Worm (Caenorhabditis elegans) whole organism, midembryonic: ENCODE results near the gene F27E5.7.

Experiments
- T22C8.4 ChIP-seq: fragments of 200-800 bp; sonication (Bioruptor generic); IDR thresholded peaks from 2 replicates; pipeline ENCODE4 v1.3.6; 2022; ENCODE audit warnings: missing genetic modification characterization, missing compliant biosample characterization
- cog-1 ChIP-seq: sonication (generic microtip); optimal IDR thresholded peaks from 2 replicates; lab custom pipeline; 2016; ENCODE audit warnings: missing genetic modification characterization, missing compliant biosample characterization
- flt-1 ChIP-seq: fragments of 200-800 bp; sonication (Bioruptor generic); IDR thresholded peaks from 2 replicates; pipeline ENCODE4 v1.3.6; 2022; ENCODE audit warnings: missing genetic modification characterization, missing compliant biosample characterization
- klf-2 ChIP-seq: fragments of 200-800 bp; sonication (Bioruptor generic); conservative IDR thresholded peaks from 2 replicates; pipeline ENCODE4 v1.3.6; 2022; ENCODE audit warnings: missing genetic modification reagents, missing genetic modification characterization, missing compliant biosample characterization
- med-1 ChIP-seq: sonication (generic microtip); optimal IDR thresholded peaks from 2 replicates; lab custom pipeline; 2017; ENCODE audit warnings: missing genetic modification characterization, mild to moderate bottlenecking, missing compliant biosample characterization, antibody characterized with exemption, missing genetic modification reagents; ENCODE audit not compliant: insufficient read depth
- ref-1 ChIP-seq: fragments of 200-800 bp; sonication (Bioruptor generic); conservative IDR thresholded peaks from 2 replicates; pipeline ENCODE4 v1.3.6; 2022; ENCODE audit warnings: missing genetic modification reagents, missing genetic modification characterization, missing compliant biosample characterization
- tab-1 ChIP-seq: fragments of 200-800 bp; sonication (Bioruptor generic); IDR thresholded peaks from 2 replicates; pipeline ENCODE4 v1.3.6; 2022; ENCODE audit warnings: missing genetic modification characterization, missing compliant biosample characterization
- ztf-23 ChIP-seq: fragments of 200-800 bp; sonication (Bioruptor generic); IDR thresholded peaks from 2 replicates; pipeline ENCODE4 v1.3.6; 2022; ENCODE audit warnings: missing genetic modification reagents, missing genetic modification characterization, missing compliant biosample characterization
- ztf-29 ChIP-seq: fragments of 200-800 bp; sonication (Bioruptor generic); IDR thresholded peaks from 2 replicates; pipeline ENCODE4 v1.3.6; 2022; ENCODE audit warnings: missing genetic modification reagents, missing genetic modification characterization, missing compliant biosample characterization

The F27E5.7 gene

DNA sequence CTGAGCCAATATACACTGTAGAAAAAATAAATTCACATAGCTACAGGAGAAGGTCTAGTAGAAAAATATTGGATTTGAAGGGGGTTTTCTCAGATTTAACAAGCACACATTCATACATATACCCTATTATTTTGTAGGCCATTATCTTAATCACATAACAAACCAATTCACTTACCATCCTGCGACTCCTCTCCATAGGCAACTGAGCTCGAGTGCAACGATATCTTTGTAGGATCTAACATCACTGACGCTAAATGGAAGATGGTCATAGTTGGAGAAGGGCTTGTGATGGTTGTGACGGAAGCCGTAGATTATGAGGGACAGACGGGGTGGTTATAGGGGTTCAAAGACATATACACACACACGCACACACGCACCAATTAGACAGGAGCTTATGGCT is 41.6 kb downstream of the F27E5.7 start:
- TF ChIP-seq flt-1 (no peak), T22C8.4 (GFP tag; lab: Robert Waterston, UW) (no peak), ref-1 (GFP tag; lab: Robert Waterston, UW) (no peak), ztf-29 (no peak)

- TF ChIP-seq tab-1 (GFP tag; lab: Robert Waterston, UW) (no peak), klf-2 (GFP tag; lab: Robert Waterston, UW) (no peak), ztf-29 (no peak), T22C8.4 (GFP tag; lab: Robert Waterston, UW) (no peak), cog-1 (tag; lab: Kevin White, UChicago) (no peak), ztf-23 (GFP tag; lab: Robert Waterston, UW) (no peak), flt-1 (no peak), ref-1 (GFP tag; lab: Robert Waterston, UW) (no peak), med-1 (GFP tag; lab: Kevin White, UChicago) (no peak)
Observed at ce11 chrII:10166365-10166764, 43.8 kb downstream of the F27E5.7 start.

DNA sequence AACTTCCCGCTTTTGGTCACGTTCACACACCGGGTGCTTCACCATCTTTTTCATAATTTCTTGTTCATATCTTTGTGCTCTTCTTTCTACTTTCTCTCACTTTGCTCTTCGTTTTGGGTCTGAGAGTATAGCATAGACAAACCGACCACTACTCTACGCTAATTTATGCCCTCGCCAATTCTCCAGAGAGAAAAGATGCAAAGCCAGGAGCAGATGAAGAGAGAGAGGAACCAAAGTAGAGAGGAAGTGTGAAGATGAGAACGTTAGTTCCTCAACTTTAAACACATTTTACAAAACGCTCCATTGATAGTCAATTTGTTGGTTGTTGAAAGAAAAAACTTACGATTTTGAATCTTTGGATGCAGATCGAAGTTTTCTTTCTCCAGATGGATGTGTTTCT is 45.2 kb downstream of the F27E5.7 start:
- TF ChIP-seq T22C8.4 (GFP tag; lab: Robert Waterston, UW) = no peak
- TF ChIP-seq ztf-23 (GFP tag; lab: Robert Waterston, UW) = no peak
- no peak for TF ChIP-seq flt-1
- TF ChIP-seq tab-1 (GFP tag; lab: Robert Waterston, UW) = no peak
- no peak for TF ChIP-seq med-1 (GFP tag; lab: Kevin White, UChicago)
- no peak for TF ChIP-seq ztf-29

DNA sequence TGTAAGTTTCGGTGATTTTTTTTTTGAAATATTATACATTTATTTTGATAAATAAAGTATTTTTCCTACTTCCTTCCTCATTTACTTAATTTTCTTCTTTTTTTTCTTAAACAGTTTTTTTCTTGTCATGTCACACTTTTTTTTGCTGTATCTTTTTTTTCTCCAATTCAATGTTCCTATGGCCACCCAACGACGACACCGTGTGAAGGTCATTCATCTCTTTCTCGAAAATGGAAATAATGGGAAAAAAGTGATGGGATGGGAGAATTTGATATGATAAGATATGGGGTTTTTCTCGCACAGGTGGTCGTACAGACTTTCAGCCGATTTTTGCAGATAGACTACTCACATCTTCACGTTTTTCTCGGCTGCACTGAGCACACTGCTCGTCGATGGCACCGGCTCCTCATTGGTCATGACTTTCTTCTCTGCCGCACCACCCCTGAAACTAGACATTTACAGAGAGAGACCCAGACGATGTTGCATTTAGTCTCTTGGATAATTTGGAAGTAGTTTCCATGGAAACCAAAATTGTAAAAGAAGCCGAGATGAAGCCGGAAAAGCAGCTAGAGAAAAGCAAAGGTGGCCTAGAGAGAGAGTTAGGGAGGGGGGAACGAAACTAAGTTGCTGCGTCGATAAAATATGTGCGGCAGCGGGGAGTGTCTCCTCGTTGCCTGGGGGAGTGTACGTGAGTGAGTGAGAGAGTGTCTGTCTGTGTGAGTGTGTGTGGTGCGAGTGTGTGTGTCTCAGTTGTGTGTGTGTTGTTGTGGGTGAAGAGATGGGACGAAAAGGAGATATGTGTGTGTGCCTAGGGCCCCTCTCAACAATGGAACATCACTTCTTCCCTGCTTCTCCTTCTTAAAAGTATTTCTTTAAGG is 46.6 kb downstream of the F27E5.7 start, which contains the start of gene daf-19:
Gene daf-19 (minus strand): TSS at position 442 of the 878 bp plus-strand sequence.
- TF ChIP-seq klf-2 (GFP tag; lab: Robert Waterston, UW) (0 out of 2 replicates have a peak, but pooled peaks have one; percentile 21), cog-1 (tag; lab: Kevin White, UChicago) (peak; percentile 70), tab-1 (GFP tag; lab: Robert Waterston, UW) (no peak), ztf-29 (peak; percentile 87), ztf-23 (GFP tag; lab: Robert Waterston, UW) (peak; percentile 84), T22C8.4 (GFP tag; lab: Robert Waterston, UW) (peak; percentile 52; the same call in 1 of the 2 replicates), med-1 (GFP tag; lab: Kevin White, UChicago) (no peak), ref-1 (GFP tag; lab: Robert Waterston, UW) (0 out of 2 replicates have a peak, but pooled peaks have one; percentile 18), flt-1 (peak; percentile 83)

ce11 chrII:10170837-10171318 is 48.3 kb downstream of the F27E5.7 start, which contains the start of gene gpd-4:
Gene gpd-4 (plus strand): TSS chrII:10171268.
- TF ChIP-seq T22C8.4 (GFP tag; lab: Robert Waterston, UW) (0 out of 2 replicates have a peak, but pooled peaks have one; percentile 17), ztf-23 (GFP tag; lab: Robert Waterston, UW) (no peak)

ce11 chrII:10172436-10172973 is 49.9 kb downstream of the F27E5.7 start, which contains the start of gene wbp-11:
Gene wbp-11 (plus strand): TSS chrII:10172923.
- no peak for TF ChIP-seq cog-1 (tag; lab: Kevin White, UChicago)
- no peak for TF ChIP-seq T22C8.4 (GFP tag; lab: Robert Waterston, UW)
- TF ChIP-seq tab-1 (GFP tag; lab: Robert Waterston, UW) = no peak
- no peak for TF ChIP-seq flt-1
- TF ChIP-seq ref-1 (GFP tag; lab: Robert Waterston, UW) = no peak
- no peak for TF ChIP-seq ztf-23 (GFP tag; lab: Robert Waterston, UW)
- TF ChIP-seq klf-2 (GFP tag; lab: Robert Waterston, UW) = no peak
- TF ChIP-seq ztf-29 = no peak
- no peak for TF ChIP-seq med-1 (GFP tag; lab: Kevin White, UChicago)

- peak; percentile 37; the same call in 1 of the 2 replicates for TF ChIP-seq T22C8.4 (GFP tag; lab: Robert Waterston, UW)
- TF ChIP-seq ztf-29 = no peak
Observed at ce11 chrII:10174338-10174737, 51.8 kb downstream of the F27E5.7 start, which contains the start of gene F33H1.4. Gene F33H1.4 (plus strand): TSS chrII:10174648.
